Worm (Caenorhabditis elegans): ENCODE data around the gene C27H6.9.

C27H6.9 gene

DNA sequence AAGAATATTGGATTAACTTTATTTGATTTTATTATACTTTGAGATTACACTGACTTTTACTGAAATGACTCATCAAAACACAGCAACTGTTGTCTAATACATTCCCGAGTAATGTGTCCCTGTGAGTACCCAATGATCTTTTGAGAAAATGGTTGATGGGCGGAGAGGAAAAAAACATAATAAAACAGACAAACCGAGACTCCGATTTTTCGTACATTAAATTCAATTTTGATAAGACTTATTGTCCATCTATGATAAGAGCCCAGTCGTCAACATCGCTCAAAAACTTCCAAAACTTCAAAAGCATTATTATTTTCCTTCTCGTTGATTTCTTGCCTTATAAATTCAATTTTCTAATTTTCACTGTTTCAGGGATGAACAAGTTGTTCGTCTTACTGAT, 31.8 kb upstream of the C27H6.9 start, which contains the start of gene ttr-46:
Gene ttr-46, plus strand, starts transcription at position 373 of the 400 bp plus-strand sequence.
- peak; percentile 56 for TF ChIP-seq fos-1 (tag; optimal IDR thresholded peaks at IDR 0.05)
- no peak for TF ChIP-seq ceh-16 (tag; optimal IDR thresholded peaks at IDR 0.05)
- TF ChIP-seq lsy-2 (tag; optimal IDR thresholded peaks at IDR 0.05) = no peak
- TF ChIP-seq crh-2 (tag; optimal IDR thresholded peaks at IDR 0.05) = no peak
- no peak for TF ChIP-seq ztf-1 (GFP tag; conservative IDR thresholded peaks at IDR 0.05)
- TF ChIP-seq sem-4 (tag; optimal IDR thresholded peaks at IDR 0.05) = no peak
- TF ChIP-seq ZK546.5 (tag; optimal IDR thresholded peaks at IDR 0.05) = no peak

DNA sequence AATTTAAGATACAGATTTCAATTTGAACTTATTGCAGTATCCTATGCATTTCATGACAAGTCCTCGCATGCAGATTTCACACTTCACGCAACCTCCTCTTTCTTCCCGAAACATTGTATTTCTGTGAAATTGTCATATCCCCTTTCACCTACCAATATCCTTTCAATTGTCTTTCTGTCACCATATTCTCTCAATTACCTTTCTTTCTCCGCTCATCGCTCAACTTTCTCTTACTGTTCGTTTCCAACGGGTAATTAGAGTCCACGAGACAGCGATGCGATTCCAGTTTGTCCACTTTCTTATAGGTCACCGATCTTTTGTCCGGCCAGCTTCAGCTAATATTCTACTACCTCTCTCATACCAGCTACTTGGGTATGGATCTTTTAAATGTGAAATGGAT, 30.3 kb upstream of the C27H6.9 start, which contains the start of gene mam-5:
Gene mam-5, plus strand, starts transcription at position 304 of the 400 bp plus-strand sequence.
- TF ChIP-seq R02D3.7 (tag; optimal IDR thresholded peaks at IDR 0.05) (no peak), dmd-4 (tag; optimal IDR thresholded peaks at IDR 0.05) (no peak), fos-1 (tag; optimal IDR thresholded peaks at IDR 0.05) (no peak), ama-1 (optimal IDR thresholded peaks at IDR 0.05) (no peak), ztf-1 (GFP tag; conservative IDR thresholded peaks at IDR 0.05) (no peak), unc-39 (tag; optimal IDR thresholded peaks at IDR 0.05) (no peak), skn-1 (tag; optimal IDR thresholded peaks at IDR 0.05) (no peak)

DNA sequence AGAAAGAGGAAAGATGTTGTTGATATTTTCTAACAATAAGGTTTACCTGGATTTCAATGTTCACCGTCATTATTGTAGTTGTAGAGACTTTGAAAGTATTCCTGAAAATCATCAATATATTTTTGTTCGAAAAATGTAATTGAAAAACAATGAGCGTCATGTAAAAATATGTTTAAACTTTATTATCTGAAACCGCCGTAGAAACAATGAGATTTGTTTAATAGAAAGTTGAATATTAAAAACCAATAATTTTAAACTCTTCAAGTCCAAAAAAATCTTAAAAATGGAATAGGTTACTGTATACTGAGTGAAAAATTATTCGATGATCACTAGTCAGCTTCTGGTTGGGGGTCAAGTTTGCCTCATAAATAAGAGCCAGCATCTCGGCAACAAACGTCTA, 24.4 kb upstream of the C27H6.9 start, which contains the start of gene anmt-3:
Gene anmt-3, minus strand, starts transcription at position 101 of the 400 bp plus-strand sequence.
- TF ChIP-seq peb-1 (tag; optimal IDR thresholded peaks at IDR 0.05) = no peak
- TF ChIP-seq ztf-1 (GFP tag; conservative IDR thresholded peaks at IDR 0.05) = no peak
- TF ChIP-seq snpc-4 (tag; optimal IDR thresholded peaks at IDR 0.05) = no peak

DNA sequence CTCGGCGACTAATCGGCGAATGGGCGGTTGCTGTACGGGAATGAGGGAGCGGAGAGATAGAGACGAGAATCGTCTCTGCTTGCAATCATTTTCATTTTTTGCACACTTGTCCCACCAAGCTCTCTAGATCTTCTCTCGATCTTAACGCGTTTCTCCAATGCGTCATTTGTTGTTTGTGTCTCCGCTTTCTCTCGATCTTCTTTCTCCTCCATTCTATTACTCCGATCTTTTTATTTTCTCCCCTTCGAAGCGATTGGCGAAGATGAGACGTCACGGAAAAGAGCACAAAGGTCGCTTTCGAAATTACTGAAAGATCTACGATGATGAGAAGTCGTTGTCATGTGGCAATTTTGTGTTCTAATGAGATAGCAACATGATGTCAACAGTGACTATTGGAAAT, 24.0 kb upstream of the C27H6.9 start:
- TF ChIP-seq nhr-129 (tag; optimal IDR thresholded peaks at IDR 0.05) (peak; percentile 73), ceh-82 (tag; optimal IDR thresholded peaks at IDR 0.05) (no peak), F13H6.1 (tag; optimal IDR thresholded peaks at IDR 0.05) (peak; percentile 82), blmp-1 (tag; optimal IDR thresholded peaks at IDR 0.05; ENCODE audit: insufficient read depth) (no peak), sma-9 (GFP tag; optimal IDR thresholded peaks at IDR 0.05) (peak; percentile 46), sma-9 (tag; optimal IDR thresholded peaks at IDR 0.05) (no peak), nhr-6 (tag; optimal IDR thresholded peaks at IDR 0.05) (peak; percentile 23), C34F6.9 (tag; optimal IDR thresholded peaks at IDR 0.05) (peak; percentile 29), lin-11 (tag; optimal IDR thresholded peaks at IDR 0.05) (no peak), egl-27 (tag; optimal IDR thresholded peaks at IDR 0.05) (no peak), elt-1 (tag; optimal IDR thresholded peaks at IDR 0.05) (no peak), snpc-4 (tag; optimal IDR thresholded peaks at IDR 0.05) (no peak), unc-39 (tag; optimal IDR thresholded peaks at IDR 0.05) (no peak), lsy-2 (tag; optimal IDR thresholded peaks at IDR 0.05) (peak in 1 of 2 experiments; percentile 44)

DNA sequence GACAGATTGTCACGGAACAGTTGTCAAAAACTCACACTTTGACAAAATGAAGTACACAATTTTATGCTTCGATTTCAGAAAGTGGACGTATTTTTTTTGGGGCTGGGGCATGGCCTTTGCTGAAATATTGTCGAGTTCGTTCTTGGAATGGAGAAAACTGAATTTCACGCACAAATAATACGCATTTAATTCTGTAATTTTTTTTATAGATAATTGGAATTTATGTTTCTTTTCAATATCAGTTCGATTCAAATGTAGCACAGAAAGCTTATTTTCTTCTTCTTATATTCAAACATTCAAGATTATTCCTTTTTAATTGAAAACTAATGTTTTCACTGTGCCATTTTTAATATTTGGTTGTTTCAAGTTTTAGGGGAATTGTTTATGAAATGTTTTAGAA, 22.3 kb upstream of the C27H6.9 start, which contains the start of gene T07C12.10:
Gene T07C12.10, minus strand, starts transcription at position 101 of the 400 bp plus-strand sequence.
- TF ChIP-seq nhr-129 (tag; optimal IDR thresholded peaks at IDR 0.05) (no peak), zag-1 (tag; optimal IDR thresholded peaks at IDR 0.05) (no peak), sma-9 (GFP tag; optimal IDR thresholded peaks at IDR 0.05) (no peak), sma-9 (tag; optimal IDR thresholded peaks at IDR 0.05) (no peak), alr-1 (tag; optimal IDR thresholded peaks at IDR 0.05) (no peak), Y55F3AM.14 (GFP tag; optimal IDR thresholded peaks at IDR 0.05) (no peak), dmd-4 (tag; optimal IDR thresholded peaks at IDR 0.05) (no peak), ama-1 (optimal IDR thresholded peaks at IDR 0.05) (no peak), ztf-11 (tag; optimal IDR thresholded peaks at IDR 0.05) (no peak), gmeb-1 (tag; optimal IDR thresholded peaks at IDR 0.05) (no peak), snpc-4 (tag; optimal IDR thresholded peaks at IDR 0.05) (no peak), lsy-2 (tag; optimal IDR thresholded peaks at IDR 0.05) (no peak), sma-3 (GFP tag; optimal IDR thresholded peaks at IDR 0.05) (no peak), mbf-1 (tag; optimal IDR thresholded peaks at IDR 0.05) (no peak), unc-62 (GFP tag; optimal IDR thresholded peaks at IDR 0.05) (no peak), nhr-11 (tag; optimal IDR thresholded peaks at IDR 0.05) (no peak), lin-39 (tag; optimal IDR thresholded peaks at IDR 0.05) (no peak), nhr-12 (tag; optimal IDR thresholded peaks at IDR 0.05) (no peak)

Data from whole organism, L2 larva.